Worm (Caenorhabditis elegans) whole organism, L4/young adult: ENCODE results near the gene D2096.9.
"Not testable (repeated sequence)": the region's sequence is repeated elsewhere in the genome, so short reads cannot be mapped to it uniquely, and the experiment has no call there.

Source experiments
- W03F9.2 ChIP-seq: fragments of 150-350 bp; optimal IDR thresholded peaks from 2 replicates; lab custom pipeline; 2014; ENCODE audit warnings: missing biosample characterization, missing genetic modification characterization
- dao-5 ChIP-seq: sonication (generic microtip); optimal IDR thresholded peaks from 2 replicates; lab custom pipeline; 2016; ENCODE audit warnings: missing genotype, missing genetic modification characterization, moderate library complexity, missing compliant biosample characterization
- him-1 ChIP-seq: sonication (generic microtip); optimal IDR thresholded peaks from 2 replicates; lab custom pipeline; 2016; ENCODE audit warnings: missing genotype, missing genetic modification reagents, missing genetic modification characterization, missing compliant biosample characterization

D2096.9 gene

DNA sequence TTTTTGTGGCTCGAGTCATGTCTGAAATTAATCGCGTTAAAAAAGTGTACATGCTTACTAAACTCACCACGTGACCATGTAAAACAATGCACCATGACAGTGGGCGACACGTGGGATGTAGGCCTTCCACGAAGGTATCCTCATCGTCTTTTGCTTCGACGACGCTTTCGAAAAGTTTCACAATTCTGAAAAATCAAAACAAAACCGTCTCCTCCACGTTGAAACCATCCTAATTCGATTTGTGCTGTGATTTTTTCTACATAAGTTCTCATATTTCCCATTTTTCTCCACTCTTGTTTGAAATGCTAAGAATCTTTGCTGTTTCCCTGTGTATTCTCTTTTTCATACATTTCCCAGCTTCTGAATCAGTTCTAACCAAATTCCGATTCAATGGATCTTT, 28.0 kb downstream of the D2096.9 start, which contains the start of gene F17E9.3:
Gene F17E9.3, plus strand, starts transcription at position 301 of the 400 bp plus-strand sequence.
- TF ChIP-seq dao-5 (tag; lab: Kevin White, UChicago) (no peak), him-1 (tag; lab: Kevin White, UChicago) (no peak), W03F9.2 (tag; lab: Kevin White, UChicago) (no peak)

DNA sequence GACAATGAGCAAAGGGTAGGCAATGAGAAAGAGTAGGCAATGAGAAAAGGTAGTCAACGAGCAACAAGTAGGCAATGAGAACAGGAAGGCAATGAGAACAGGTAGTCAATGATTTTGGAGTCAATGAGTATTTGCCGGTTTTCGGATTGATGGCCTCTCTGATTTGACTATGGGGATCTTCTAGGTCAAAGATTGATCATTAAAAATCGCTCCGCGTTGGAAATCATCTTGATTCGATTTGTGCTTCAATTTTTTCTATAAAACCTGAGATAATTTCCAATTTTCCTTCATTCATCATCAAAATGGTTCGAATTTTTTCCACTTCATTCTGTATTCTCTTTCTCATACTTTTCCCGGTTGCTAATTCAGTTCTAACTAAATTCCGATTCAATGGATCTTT, 30.6 kb downstream of the D2096.9 start, which contains the start of gene F17E9.16:
Gene F17E9.16, plus strand, starts transcription at position 301 of the 400 bp plus-strand sequence.
- not testable (repeated sequence) for TF ChIP-seq W03F9.2, dao-5, him-1 (tag; lab: Kevin White, UChicago)

DNA sequence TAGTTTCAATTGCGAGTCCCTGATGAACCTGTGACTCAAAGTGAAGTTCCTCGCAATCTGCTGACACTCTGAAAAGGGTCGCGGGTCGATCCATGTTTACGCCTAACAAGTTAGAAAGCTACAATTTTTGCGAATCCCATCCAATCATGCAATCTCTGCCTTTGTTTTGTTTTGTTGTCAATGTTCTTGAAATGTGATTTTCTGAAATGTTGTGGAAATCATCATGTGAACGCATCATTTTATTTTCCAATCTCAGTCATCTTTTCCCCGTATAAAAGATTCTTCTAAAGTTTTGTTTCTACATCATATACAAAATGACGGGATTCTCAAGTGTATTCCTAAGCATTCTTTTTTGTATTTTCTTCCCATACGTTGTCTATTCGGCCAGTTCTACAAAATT, 34.5 kb downstream of the D2096.9 start, which contains the start of gene F17E9.4:
Gene F17E9.4, plus strand, starts transcription at position 301 of the 400 bp plus-strand sequence.
- no peak for TF ChIP-seq dao-5 (tag; lab: Kevin White, UChicago)
- no peak for TF ChIP-seq W03F9.2 (tag; lab: Kevin White, UChicago)
- TF ChIP-seq him-1 (tag; lab: Kevin White, UChicago): no peak

DNA sequence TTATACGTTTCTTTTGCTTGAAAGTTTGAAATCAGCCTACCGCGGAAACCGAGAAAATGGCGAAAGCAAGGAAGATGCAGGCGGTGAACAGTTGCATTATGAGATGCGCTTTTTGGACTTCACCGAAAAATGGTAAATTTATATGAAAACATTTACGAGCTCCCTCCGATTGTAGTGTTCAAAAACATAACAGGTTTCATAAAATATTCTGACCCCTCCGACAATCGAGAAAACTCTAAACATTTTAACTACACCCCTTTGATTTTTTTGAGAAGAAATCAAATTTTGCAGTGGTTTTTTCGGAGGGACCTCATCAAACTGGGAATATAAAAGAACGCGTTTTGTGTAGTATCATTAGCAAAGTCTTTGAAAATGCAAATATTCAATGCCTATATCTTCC, 35.5 kb downstream of the D2096.9 start, which contains the start of the genes F17E9.18 and F17E9.15:
Gene F17E9.18, minus strand, starts transcription at position 101 of the 400 bp plus-strand sequence.
Gene F17E9.15, plus strand, starts transcription at position 368 of the 400 bp plus-strand sequence.
- TF ChIP-seq him-1 (tag; lab: Kevin White, UChicago): no peak
- TF ChIP-seq W03F9.2 (tag; lab: Kevin White, UChicago): no peak
- TF ChIP-seq dao-5 (tag; lab: Kevin White, UChicago): no peak

DNA sequence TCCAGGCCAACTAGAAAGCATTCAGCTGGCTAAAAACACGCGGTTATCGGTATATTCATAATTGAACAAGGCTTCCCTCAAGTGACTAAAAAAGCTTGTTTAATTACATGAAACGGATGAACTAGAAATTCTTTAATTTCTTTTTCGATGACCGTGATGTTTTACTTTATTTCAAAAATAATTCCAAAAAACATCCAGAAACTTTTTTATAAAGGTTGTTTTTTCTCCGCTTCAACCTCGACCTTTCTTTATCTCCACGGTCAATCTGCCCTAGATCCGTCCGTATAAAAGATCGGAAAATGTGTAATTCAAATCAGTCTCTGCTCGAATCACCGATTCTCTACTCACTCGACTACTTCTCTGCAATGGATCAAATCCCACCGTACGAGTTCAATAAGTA, 37.1 kb downstream of the D2096.9 start, which contains the start of gene F17E9.5:
Gene F17E9.5, plus strand, starts transcription at position 301 of the 400 bp plus-strand sequence.
- TF ChIP-seq W03F9.2 (tag; lab: Kevin White, UChicago) (no peak), dao-5 (tag; lab: Kevin White, UChicago) (no peak), him-1 (tag; lab: Kevin White, UChicago) (no peak)

DNA sequence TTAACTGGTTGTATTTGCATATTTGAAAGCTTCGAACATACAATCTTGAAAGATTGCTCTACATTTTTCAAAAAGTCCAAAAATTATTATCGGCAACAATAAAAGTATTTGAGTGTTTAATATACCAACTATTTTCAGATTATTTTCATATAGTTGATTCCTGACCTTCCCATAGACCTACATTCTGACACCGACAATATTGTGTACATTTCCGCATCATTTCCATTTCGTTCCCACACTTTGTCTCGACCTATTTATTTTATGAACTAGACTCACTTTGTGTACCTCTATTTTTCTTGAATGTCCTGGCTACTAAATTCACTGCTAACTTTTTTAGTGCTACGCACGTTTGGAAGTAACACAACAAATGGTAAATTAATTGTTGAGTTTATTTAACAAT, 40.2 kb downstream of the D2096.9 start, which contains the start of gene lgc-5:
Gene lgc-5, plus strand, starts transcription at position 301 of the 400 bp plus-strand sequence.
- TF ChIP-seq dao-5 (tag; lab: Kevin White, UChicago) (no peak), him-1 (tag; lab: Kevin White, UChicago) (no peak), W03F9.2 (tag; lab: Kevin White, UChicago) (no peak)

DNA sequence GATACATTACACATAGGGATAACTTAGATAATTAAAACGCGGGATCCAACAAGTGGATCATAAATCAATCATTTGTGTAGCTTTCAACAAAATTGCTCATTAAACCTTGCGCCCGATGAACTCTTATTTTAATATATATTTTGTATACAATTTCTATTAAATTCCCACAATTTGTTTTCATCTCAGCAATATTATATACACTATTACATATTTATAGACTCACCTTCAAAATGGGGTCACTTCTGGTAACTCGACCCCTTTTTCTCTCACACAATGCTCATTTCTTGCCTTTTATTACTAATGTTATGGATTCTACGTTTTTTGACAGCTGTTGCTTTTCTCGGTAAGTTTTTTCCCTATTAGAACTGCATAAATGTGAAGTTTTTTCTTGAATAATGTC, 43.0 kb downstream of the D2096.9 start, which contains the start of gene lgc-6:
Gene lgc-6, plus strand, starts transcription at position 301 of the 400 bp plus-strand sequence.
- TF ChIP-seq dao-5 (tag; lab: Kevin White, UChicago) (no peak), him-1 (tag; lab: Kevin White, UChicago) (no peak), W03F9.2 (tag; lab: Kevin White, UChicago) (no peak)

DNA sequence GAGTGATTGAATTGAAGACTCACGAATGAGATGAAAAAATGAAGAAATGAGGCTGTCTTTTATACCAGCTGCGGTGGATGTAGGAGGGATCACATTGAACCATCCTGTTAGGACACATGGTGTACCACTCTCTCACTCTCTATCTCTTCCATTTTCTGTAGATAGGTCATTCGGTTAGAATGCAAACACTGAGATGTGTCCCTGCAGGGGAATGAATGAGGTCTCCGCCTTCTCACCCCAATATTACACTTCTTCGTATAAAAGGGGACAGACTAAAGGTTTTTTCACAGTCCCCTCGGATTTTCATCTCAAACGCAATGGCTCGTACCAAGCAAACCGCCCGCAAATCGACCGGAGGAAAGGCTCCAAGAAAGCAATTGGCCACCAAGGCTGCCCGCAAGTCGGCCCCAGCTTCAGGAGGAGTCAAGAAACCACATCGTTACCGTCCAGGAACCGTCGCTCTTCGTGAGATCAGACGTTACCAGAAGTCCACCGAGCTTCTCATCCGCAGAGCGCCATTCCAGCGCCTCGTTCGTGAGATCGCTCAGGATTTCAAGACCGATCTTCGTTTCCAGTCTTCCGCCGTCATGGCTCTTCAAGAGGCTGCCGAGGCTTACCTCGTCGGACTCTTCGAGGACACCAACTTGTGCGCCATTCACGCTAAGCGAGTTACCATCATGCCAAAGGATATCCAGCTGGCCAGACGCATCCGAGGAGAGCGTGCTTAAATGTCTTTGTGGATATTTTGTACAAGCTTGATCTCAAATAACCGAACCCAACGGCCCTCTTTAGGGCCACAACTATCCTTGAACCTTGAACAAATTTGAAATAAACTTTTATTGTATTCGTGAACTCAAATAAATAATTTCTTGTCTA, 48.4 kb downstream of the D2096.9 start, which contains the start of gene his-32:
Gene his-32, plus strand, starts transcription at position 318 of the 876 bp plus-strand sequence.
- no peak for TF ChIP-seq W03F9.2 (tag; lab: Kevin White, UChicago)

DNA sequence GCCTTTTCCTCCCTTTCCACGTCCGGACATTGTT, 48.8 kb downstream of the D2096.9 start, which contains the start of gene his-31:
Gene his-31, minus strand, starts transcription at position 30 of the 34 bp plus-strand sequence.
- TF ChIP-seq dao-5 (tag; lab: Kevin White, UChicago) (no peak), him-1 (tag; lab: Kevin White, UChicago) (no peak)

DNA sequence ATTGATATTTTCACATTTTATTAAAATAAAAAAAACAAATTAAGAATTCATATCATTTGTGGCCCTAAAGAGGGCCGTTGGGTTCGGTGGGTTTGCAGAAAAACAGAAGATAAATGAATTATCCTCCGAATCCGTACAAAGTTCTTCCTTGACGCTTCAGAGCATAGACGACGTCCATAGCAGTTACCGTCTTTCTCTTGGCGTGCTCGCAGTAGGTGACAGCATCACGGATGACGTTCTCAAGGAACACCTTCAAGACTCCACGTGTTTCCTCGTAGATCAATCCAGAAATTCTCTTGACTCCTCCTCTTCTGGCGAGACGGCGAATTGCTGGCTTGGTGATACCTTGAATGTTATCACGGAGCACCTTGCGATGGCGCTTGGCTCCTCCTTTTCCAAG, 49.0 kb downstream of the D2096.9 start:
- TF ChIP-seq W03F9.2 (tag; lab: Kevin White, UChicago): no peak
- no peak for TF ChIP-seq him-1 (tag; lab: Kevin White, UChicago)
- no peak for TF ChIP-seq dao-5 (tag; lab: Kevin White, UChicago)

DNA sequence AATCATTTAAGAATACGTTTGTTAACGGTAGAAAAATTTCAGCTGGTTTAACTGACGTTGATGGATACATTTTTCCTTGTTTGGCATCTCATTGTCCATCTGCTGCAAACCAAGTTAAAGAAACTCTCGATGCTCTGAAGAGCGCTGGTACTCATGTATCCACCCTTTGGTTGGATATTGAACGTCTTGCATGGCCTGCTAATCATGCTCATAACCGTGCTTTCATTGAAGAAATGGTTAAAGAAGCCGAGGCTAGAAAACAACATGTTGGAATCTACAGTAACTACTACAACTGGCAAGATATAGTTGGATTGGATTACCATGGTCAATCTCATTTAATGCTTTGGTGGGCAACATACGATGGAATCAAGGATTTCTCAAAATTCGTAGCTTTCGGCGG, 49.6 kb downstream of the D2096.9 start:
- no peak for TF ChIP-seq W03F9.2 (tag; lab: Kevin White, UChicago)
- no peak for TF ChIP-seq him-1 (tag; lab: Kevin White, UChicago)
- TF ChIP-seq dao-5 (tag; lab: Kevin White, UChicago): no peak

DNA sequence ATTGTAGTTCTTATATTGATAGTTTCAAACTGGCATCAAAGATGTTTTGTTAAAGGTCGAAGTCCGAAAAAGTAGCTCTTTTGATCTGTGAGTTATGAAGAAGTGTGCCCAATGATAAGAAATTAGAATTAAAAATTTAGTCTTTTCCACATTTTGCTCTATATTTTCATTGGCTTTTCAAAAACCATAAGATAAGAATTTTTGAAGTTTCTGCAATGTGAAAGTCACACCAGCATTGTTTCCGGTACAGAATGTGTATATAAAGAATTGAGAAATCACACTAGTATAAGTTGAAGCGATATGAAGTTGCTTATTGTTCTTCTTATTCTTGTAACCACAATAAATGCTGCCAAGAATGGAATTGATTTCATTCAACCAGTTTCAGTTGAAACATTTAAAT, 50.1 kb downstream of the D2096.9 start, which contains the start of gene lys-10:
Gene lys-10, plus strand, starts transcription at position 301 of the 400 bp plus-strand sequence.
- TF ChIP-seq dao-5 (tag; lab: Kevin White, UChicago) (no peak), W03F9.2 (tag; lab: Kevin White, UChicago) (no peak), him-1 (tag; lab: Kevin White, UChicago) (no peak)
